Worm (Caenorhabditis elegans): ENCODE measurements around the gene W06D11.2.
"Not testable (repeated sequence)": the region's sequence is repeated elsewhere in the genome, so short reads cannot be mapped to it uniquely, and the experiment has no call there.

- not testable (repeated sequence) for TF ChIP-seq unc-62 (GFP tag; optimal IDR thresholded peaks at IDR 0.05); fkh-3 (tag; optimal IDR thresholded peaks at IDR 0.05); nfya-1 (tag; optimal IDR thresholded peaks at IDR 0.05; ENCODE audit: borderline replicate concordance, insufficient read depth); ceh-100 (GFP tag; IDR thresholded peaks at IDR 0.05); F57C9.4 (tag; optimal IDR thresholded peaks at IDR 0.05); Y95B8A.8 (GFP tag; IDR thresholded peaks at IDR 0.05); T07F8.4 (tag; optimal IDR thresholded peaks at IDR 0.05); ets-4 (GFP tag; optimal IDR thresholded peaks at IDR 0.05)
- peak; percentile 86 for TF ChIP-seq attf-6 (GFP tag; IDR thresholded peaks at IDR 0.05)
Measured at ce11 chrX:12308045-12308499, 11.5 kb upstream of the W06D11.2 start, which contains the start of gene F17A2.16.

Data from whole organism, young adult.